Fruit fly (Drosophila melanogaster) whole organism, wandering third instar larva: ENCODE measurements around the gene Cox11.

Experiments
- Abd-B ChIP-seq: fragments of >200 bp; optimal IDR thresholded peaks from 2 replicates; lab custom pipeline; 2017; ENCODE audit warnings: missing biosample characterization, missing genetic modification characterization
- CG32264 ChIP-seq: fragments of 200-800 bp; sonication (Bioruptor generic); optimal IDR thresholded peaks from 2 replicates; lab custom pipeline; 2016; ENCODE audit warnings: missing biosample characterization, missing genetic modification characterization
- CG9705 ChIP-seq: fragments of 200-800 bp; sonication (Bioruptor generic); optimal IDR thresholded peaks from 2 replicates; lab custom pipeline; 2018; ENCODE audit warnings: missing biosample characterization, mild to moderate bottlenecking, missing genetic modification characterization
- CrebA ChIP-seq: fragments of 200-800 bp; sonication (Bioruptor generic); optimal IDR thresholded peaks from 2 replicates; lab custom pipeline; 2016; ENCODE audit warnings: missing biosample characterization, mild to moderate bottlenecking, missing genetic modification characterization, borderline replicate concordance
- Dfd ChIP-seq: fragments of >200 bp; optimal IDR thresholded peaks from 2 replicates; lab custom pipeline; 2017; ENCODE audit warnings: missing biosample characterization, missing genetic modification characterization
- Dif ChIP-seq: fragments of 200-275, 200-300 bp; sonication (Bioruptor generic); optimal IDR thresholded peaks from 2 replicates; lab custom pipeline; 2018; ENCODE audit warnings: missing biosample characterization, missing genetic modification characterization; ENCODE audit not compliant: partially characterized antibody
- GATAd ChIP-seq: sonication (Bioruptor generic); optimal IDR thresholded peaks from 2 replicates; lab custom pipeline; 2016; ENCODE audit warnings: missing biosample characterization, missing genetic modification characterization
- HLH106 ChIP-seq: fragments of 200-800 bp; optimal IDR thresholded peaks from 3 replicates; lab custom pipeline; 2019; ENCODE audit warnings: missing biosample characterization, mild to moderate bottlenecking, missing genetic modification characterization, moderate library complexity
- Hnf4 ChIP-seq: fragments of 200-800 bp; sonication (Bioruptor generic); optimal IDR thresholded peaks from 2 replicates; lab custom pipeline; 2016; ENCODE audit warnings: missing biosample characterization, mild to moderate bottlenecking, missing genetic modification characterization
- Hr78 ChIP-seq: fragments of >200 bp; optimal IDR thresholded peaks from 2 replicates; lab custom pipeline; 2017; ENCODE audit warnings: missing biosample characterization, missing genetic modification characterization
- Hr83 ChIP-seq: fragments of 200-300 bp; sonication (Bioruptor generic); optimal IDR thresholded peaks from 2 replicates; lab custom pipeline; 2016; ENCODE audit warnings: missing biosample characterization, mild to moderate bottlenecking, missing genetic modification characterization, moderate library complexity; ENCODE audit not compliant: poor library complexity, severe bottlenecking
- Jra ChIP-seq: sonication (Bioruptor generic); optimal IDR thresholded peaks from 2 replicates; lab custom pipeline; 2016; ENCODE audit warnings: missing biosample characterization, missing genetic modification characterization
- Mio ChIP-seq: sonication (Bioruptor generic); optimal IDR thresholded peaks from 2 replicates; lab custom pipeline; 2016; ENCODE audit warnings: missing biosample characterization, missing genetic modification characterization
- Myc ChIP-seq: fragments of >200 bp; optimal IDR thresholded peaks from 2 replicates; lab custom pipeline; 2017
- N ChIP-seq: fragments of >200 bp; optimal IDR thresholded peaks from 2 replicates; lab custom pipeline; 2018; ENCODE audit warnings: missing biosample characterization, missing external identifiers, missing genetic modification characterization
- OdsH ChIP-seq: fragments of 200-800 bp; sonication (Bioruptor generic); optimal IDR thresholded peaks from 2 replicates; lab custom pipeline; 2016; ENCODE audit warnings: missing biosample characterization, mild to moderate bottlenecking, missing genetic modification characterization
- Rel ChIP-seq, 2 experiments: fragments of 200-800 bp; sonication (Bioruptor generic) in 1 of 2; optimal IDR thresholded peaks; 2 replicates in 1 of 2; 3 replicates in 1 of 2; lab custom pipeline; 2016 to 2019; ENCODE audit warnings: mild to moderate bottlenecking in 2 of 2, missing biosample characterization in 2 of 2, missing genetic modification characterization in 2 of 2, moderate library complexity in 1 of 2
- Sp1 ChIP-seq: fragments of 200-800 bp; sonication (Bioruptor generic); optimal IDR thresholded peaks from 3 replicates; lab custom pipeline; 2019; ENCODE audit warnings: missing biosample characterization, mild to moderate bottlenecking, missing genetic modification characterization, moderate library complexity
- Vsx2 ChIP-seq: fragments of 200-300, 225-300 bp; sonication (Bioruptor generic); optimal IDR thresholded peaks from 2 replicates; lab custom pipeline; 2018; ENCODE audit warnings: missing biosample characterization, missing genetic modification characterization; ENCODE audit not compliant: partially characterized antibody
- br ChIP-seq: fragments of 200-800 bp; sonication (Bioruptor generic); optimal IDR thresholded peaks from 2 replicates; lab custom pipeline; 2016; ENCODE audit warnings: missing biosample characterization, missing genetic modification characterization
- brk ChIP-seq: fragments of 200-800 bp; sonication (Bioruptor generic); optimal IDR thresholded peaks from 2 replicates; lab custom pipeline; 2016; ENCODE audit warnings: missing biosample characterization, mild to moderate bottlenecking, missing genetic modification characterization
- dl ChIP-seq, 2 experiments: fragments of 175-275, 200-275 bp in 1 of 2; fragments of 200-275 bp in 1 of 2; sonication (Bioruptor generic); optimal IDR thresholded peaks; lab custom pipeline; 2018; ENCODE audit warnings: mild to moderate bottlenecking in 2 of 2, missing biosample characterization in 2 of 2, missing genetic modification characterization in 2 of 2, moderate library complexity in 2 of 2; ENCODE audit not compliant: partially characterized antibody in 2 of 2, insufficient read depth in 1 of 2
- dmrt93B ChIP-seq: fragments of 200-800 bp; sonication (Bioruptor generic); optimal IDR thresholded peaks from 2 replicates; lab custom pipeline; 2018; ENCODE audit warnings: missing biosample characterization, mild to moderate bottlenecking, missing genetic modification characterization
- dsf ChIP-seq: sonication (Bioruptor generic); optimal IDR thresholded peaks from 2 replicates; lab custom pipeline; 2016; ENCODE audit warnings: missing biosample characterization, missing genetic modification characterization, borderline replicate concordance
- ey ChIP-seq: fragments of 200-800 bp; sonication (Bioruptor generic); optimal IDR thresholded peaks from 2 replicates; lab custom pipeline; 2016; ENCODE audit warnings: missing biosample characterization, missing genetic modification characterization
- foxo ChIP-seq, 2 experiments: fragments of 200-800 bp; sonication (Bioruptor generic); optimal IDR thresholded peaks; 2 replicates in 1 of 2; 3 replicates in 1 of 2; lab custom pipeline; 2016 to 2017; ENCODE audit warnings: missing biosample characterization in 2 of 2, missing genetic modification characterization in 2 of 2
- fru ChIP-seq: fragments of 200-800 bp; sonication (Bioruptor generic); optimal IDR thresholded peaks from 3 replicates; lab custom pipeline; 2016; ENCODE audit warnings: missing biosample characterization, mild to moderate bottlenecking, missing genetic modification characterization
- h ChIP-seq: fragments of 200-800 bp; sonication (Bioruptor generic); optimal IDR thresholded peaks from 3 replicates; lab custom pipeline; 2016; ENCODE audit warnings: missing biosample characterization, mild to moderate bottlenecking, missing genetic modification characterization
- jim ChIP-seq: fragments of 175-275, 200-325 bp; sonication (Bioruptor generic); optimal IDR thresholded peaks from 2 replicates; lab custom pipeline; 2016; ENCODE audit warnings: missing biosample characterization, mild to moderate bottlenecking, missing genetic modification characterization
- lola ChIP-seq: fragments of >200 bp; optimal IDR thresholded peaks from 2 replicates; lab custom pipeline; 2017; ENCODE audit warnings: missing biosample characterization, missing genetic modification characterization
- pan ChIP-seq: fragments of >200 bp; optimal IDR thresholded peaks from 2 replicates; lab custom pipeline; 2017
- psq ChIP-seq: fragments of 200-800 bp; sonication (Bioruptor generic); optimal IDR thresholded peaks from 3 replicates; lab custom pipeline; 2017; ENCODE audit warnings: missing biosample characterization, mild to moderate bottlenecking, missing genetic modification characterization, moderate library complexity
- rgr ChIP-seq: fragments of 200-800 bp; sonication (Bioruptor generic); optimal IDR thresholded peaks from 3 replicates; lab custom pipeline; 2016; ENCODE audit warnings: missing biosample characterization, mild to moderate bottlenecking, missing genetic modification characterization
- sage ChIP-seq: fragments of 200-800 bp; sonication (Bioruptor generic); optimal IDR thresholded peaks from 2 replicates; lab custom pipeline; 2016; ENCODE audit warnings: missing biosample characterization, mild to moderate bottlenecking, missing genetic modification characterization
- sv ChIP-seq: fragments of 200-800 bp; sonication (Bioruptor generic); optimal IDR thresholded peaks from 3 replicates; lab custom pipeline; 2016; ENCODE audit warnings: missing biosample characterization, missing genetic modification characterization
- tai ChIP-seq: sonication (Bioruptor generic); optimal IDR thresholded peaks from 2 replicates; lab custom pipeline; 2016; ENCODE audit warnings: missing biosample characterization, missing genetic modification characterization
- usp ChIP-seq: fragments of >200 bp; optimal IDR thresholded peaks from 2 replicates; lab custom pipeline; 2017; ENCODE audit warnings: missing biosample characterization, missing genetic modification characterization
- woc ChIP-seq: sonication (Bioruptor generic); optimal IDR thresholded peaks from 2 replicates; lab custom pipeline; 2016; ENCODE audit warnings: missing biosample characterization, mild to moderate bottlenecking, missing genetic modification characterization

The Cox11 gene

DNA sequence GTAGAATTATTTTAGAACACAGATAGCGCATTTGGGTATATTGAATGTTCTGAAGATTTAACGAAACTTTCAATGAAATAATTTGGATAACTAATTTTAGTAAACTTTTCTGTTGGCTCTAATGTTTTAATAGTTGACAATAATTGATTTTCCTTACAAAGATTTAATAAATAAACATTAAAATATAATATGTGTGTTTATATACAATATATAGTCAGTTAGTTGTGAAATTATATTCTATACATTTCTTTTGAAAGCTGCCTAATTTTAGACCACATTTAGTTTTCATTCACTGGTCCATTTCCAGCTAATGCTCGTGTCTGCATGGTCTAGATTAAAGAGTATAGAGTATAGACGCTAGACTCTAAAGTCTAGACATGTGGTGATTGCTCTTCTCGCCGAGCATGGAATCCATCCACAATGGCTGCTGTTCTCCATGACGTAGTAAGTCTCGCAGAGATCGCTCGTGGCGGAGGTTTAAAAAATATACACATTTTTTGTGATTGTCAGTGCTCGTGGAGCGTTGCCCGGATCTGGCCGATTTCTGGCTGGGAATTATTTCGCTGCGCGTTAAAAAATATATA is 32.1 kb downstream of the Cox11 start, which contains the start of gene GluRIIB:
Gene GluRIIB (plus strand): TSS at position 534 of the 584 bp plus-strand sequence.
- TF ChIP-seq HLH106 (tag; lab: Kevin White, UChicago) = no peak
- TF ChIP-seq h = no peak
- TF ChIP-seq rgr (GFP tag; lab: Kevin White, UChicago) = no peak
- TF ChIP-seq Mio = no peak
- TF ChIP-seq Hr78 = no peak
- no peak for TF ChIP-seq dsf (GFP tag; lab: Kevin White, UChicago)
- no peak for TF ChIP-seq br (GFP tag; lab: Kevin White, UChicago)
- TF ChIP-seq Sp1 = no peak
- no peak for TF ChIP-seq Dfd (GFP tag; lab: Kevin White, UChicago)
- no peak for TF ChIP-seq Myc
- TF ChIP-seq tai = no peak
- no peak for TF ChIP-seq psq (GFP tag; lab: Kevin White, UChicago)
- no peak for TF ChIP-seq Jra (GFP tag; lab: Kevin White, UChicago)
- TF ChIP-seq usp (GFP tag; lab: Kevin White, UChicago) = no peak
- no peak for TF ChIP-seq foxo (GFP tag; optimal IDR thresholded peaks at IDR 0.05; lab: Kevin White, UChicago)
- no peak for TF ChIP-seq Vsx2 (GFP tag; lab: Kevin White, UChicago)
- no peak for TF ChIP-seq OdsH (GFP tag; lab: Kevin White, UChicago)
- no peak for TF ChIP-seq GATAd
- no peak for TF ChIP-seq Hr83 (GFP tag; lab: Kevin White, UChicago)
- TF ChIP-seq ey (GFP tag; lab: Kevin White, UChicago) = no peak

DNA sequence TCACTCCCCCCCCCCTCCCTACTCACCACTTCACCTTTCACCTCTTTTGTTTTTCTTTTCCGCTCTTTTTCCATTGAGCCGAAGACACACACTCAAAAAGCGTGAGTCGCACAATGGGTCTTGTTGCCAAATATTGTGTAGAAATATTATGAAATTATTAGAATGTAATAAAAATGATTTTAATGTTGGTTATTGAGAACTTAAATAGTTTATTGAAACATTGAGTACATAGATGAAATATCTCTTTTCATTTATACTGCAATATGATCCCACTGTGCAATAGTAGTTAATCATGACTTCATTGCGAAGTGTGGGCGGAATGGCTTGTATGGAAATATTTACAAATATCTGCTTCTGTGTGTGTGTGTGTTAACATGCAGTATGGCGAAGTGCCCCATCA is 40.3 kb downstream of the Cox11 start:
- peak in 1 of 2 experiments; percentile 2 for TF ChIP-seq foxo (GFP tag; optimal IDR thresholded peaks at IDR 0.05; lab: Kevin White, UChicago)
- TF ChIP-seq sv (GFP tag; lab: Kevin White, UChicago) = no peak
- TF ChIP-seq rgr (GFP tag; lab: Kevin White, UChicago) = no peak
- no peak for TF ChIP-seq Rel (GFP tag; optimal IDR thresholded peaks at IDR 0.05; lab: Kevin White, UChicago)
- no peak for TF ChIP-seq Rel (tag; optimal IDR thresholded peaks at IDR 0.05; lab: Kevin White, UChicago)
- TF ChIP-seq lola (GFP tag; lab: Kevin White, UChicago) = no peak
- TF ChIP-seq Dif = no peak
- no peak for TF ChIP-seq br (GFP tag; lab: Kevin White, UChicago)
- TF ChIP-seq jim = no peak
- no peak for TF ChIP-seq Hr83 (GFP tag; lab: Kevin White, UChicago)
- no peak for TF ChIP-seq brk (GFP tag; lab: Kevin White, UChicago)
- TF ChIP-seq CG32264 (GFP tag; lab: Kevin White, UChicago) = no peak
- TF ChIP-seq HLH106 (tag; lab: Kevin White, UChicago) = peak; percentile 14
- TF ChIP-seq Vsx2 (GFP tag; lab: Kevin White, UChicago) = no peak
- TF ChIP-seq usp (GFP tag; lab: Kevin White, UChicago) = no peak

DNA sequence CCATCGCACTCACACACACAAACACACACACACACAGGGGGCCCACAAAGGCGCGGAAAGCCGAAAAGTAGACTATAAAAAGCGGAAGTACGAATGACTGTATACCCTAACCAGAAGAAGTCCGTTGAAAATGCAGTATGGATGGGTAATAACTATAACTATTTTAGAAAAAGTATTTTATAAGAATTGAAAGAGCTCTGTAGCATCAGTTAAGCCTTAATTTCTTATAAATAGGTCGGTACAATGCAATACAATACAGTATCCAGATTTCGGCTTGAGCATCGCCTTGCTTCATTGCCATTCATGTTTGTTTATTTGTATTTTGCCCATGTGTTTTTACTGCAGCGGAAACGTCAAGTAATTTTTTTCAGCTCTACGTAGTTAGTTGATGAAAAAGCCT is 42.7 kb downstream of the Cox11 start:
- TF ChIP-seq pan (lab: Kevin White, UChicago) (no peak), OdsH (GFP tag; lab: Kevin White, UChicago) (peak; percentile 23), Sp1 (no peak), Mio (no peak), lola (GFP tag; lab: Kevin White, UChicago) (no peak), br (GFP tag; lab: Kevin White, UChicago) (no peak), dsf (GFP tag; lab: Kevin White, UChicago) (no peak), ey (GFP tag; lab: Kevin White, UChicago) (peak; percentile 32), sage (GFP tag; lab: Kevin White, UChicago) (no peak), N (GFP tag; lab: Kevin White, UChicago) (no peak), HLH106 (tag; lab: Kevin White, UChicago) (peak; percentile 54), Jra (GFP tag; lab: Kevin White, UChicago) (no peak), Hr78 (no peak), sv (GFP tag; lab: Kevin White, UChicago) (no peak), psq (GFP tag; lab: Kevin White, UChicago) (no peak), Myc (no peak), Hr83 (GFP tag; lab: Kevin White, UChicago) (no peak), dl (GFP tag; optimal IDR thresholded peaks at IDR 0.05; lab: Kevin White, UChicago; ENCODE audit: insufficient read depth in 1 of 2, partially characterized antibody in 2 of 2) (no peak), brk (GFP tag; lab: Kevin White, UChicago) (no peak), h (peak; percentile 35), CG9705 (GFP tag; lab: Kevin White, UChicago) (no peak), CrebA (GFP tag; lab: Kevin White, UChicago) (no peak), Vsx2 (GFP tag; lab: Kevin White, UChicago) (no peak), Hnf4 (GFP tag; lab: Kevin White, UChicago) (no peak), foxo (GFP tag; optimal IDR thresholded peaks at IDR 0.05; lab: Kevin White, UChicago) (peak in 1 of 2 experiments; percentile 34), jim (no peak), Dif (no peak), rgr (GFP tag; lab: Kevin White, UChicago) (peak; percentile 24), CG32264 (GFP tag; lab: Kevin White, UChicago) (no peak), dmrt93B (GFP tag; lab: Kevin White, UChicago) (peak; percentile 12), Dfd (GFP tag; lab: Kevin White, UChicago) (peak; percentile 53), fru (GFP tag; lab: Kevin White, UChicago) (peak; percentile 40), woc (GFP tag; lab: Kevin White, UChicago) (no peak), GATAd (no peak), tai (no peak), Abd-B (GFP tag; lab: Kevin White, UChicago) (no peak), Rel (GFP tag; optimal IDR thresholded peaks at IDR 0.05; lab: Kevin White, UChicago) (no peak), Rel (tag; optimal IDR thresholded peaks at IDR 0.05; lab: Kevin White, UChicago) (no peak), usp (GFP tag; lab: Kevin White, UChicago) (no peak)
